Worm (Caenorhabditis elegans): ENCODE results near the gene cdh-8.

- TF ChIP-seq sem-2 (GFP tag; optimal IDR thresholded peaks at IDR 0.05) (no peak), nhr-237 (tag; optimal IDR thresholded peaks at IDR 0.05) (no peak), mls-2 (tag; optimal IDR thresholded peaks at IDR 0.05) (no peak), unc-62 (GFP tag; optimal IDR thresholded peaks at IDR 0.05) (no peak), lin-13 (tag; optimal IDR thresholded peaks at IDR 0.05) (no peak), nhr-12 (tag; optimal IDR thresholded peaks at IDR 0.05) (no peak), sptf-1 (tag; optimal IDR thresholded peaks at IDR 0.05) (no peak), ces-1 (GFP tag; optimal IDR thresholded peaks at IDR 0.05) (no peak), lsy-2 (tag; optimal IDR thresholded peaks at IDR 0.05) (no peak), unc-120 (tag; optimal IDR thresholded peaks at IDR 0.05; ENCODE audit: poor library complexity, severe bottlenecking) (no peak), pha-4 (tag; optimal IDR thresholded peaks at IDR 0.05) (no peak), elt-1 (tag; optimal IDR thresholded peaks at IDR 0.05; ENCODE audit: borderline replicate concordance, insufficient read depth) (no peak)
Observed at ce11 chrIV:313615-314014, 26.0 kb upstream of the cdh-8 start, which contains the start of gene snai-1.
